Worm (Caenorhabditis elegans) whole organism, young adult: ENCODE data around the gene srm-1.

Source experiments
- C06A6.2 ChIP-seq: fragments of 200-800 bp; sonication (Bioruptor generic); conservative IDR thresholded peaks from 2 replicates; pipeline ENCODE4 v1.3.6; 2022; ENCODE audit warnings: missing genetic modification characterization, missing compliant biosample characterization
- D2030.7 ChIP-seq: fragments of 200-800 bp; sonication (Bioruptor generic); IDR thresholded peaks from 2 replicates; pipeline ENCODE4 v1.3.6; 2022; ENCODE audit warnings: missing genetic modification reagents, missing genetic modification characterization, missing compliant biosample characterization
- F23B12.7 ChIP-seq: sonication (generic microtip); optimal IDR thresholded peaks from 2 replicates; lab custom pipeline; 2017; ENCODE audit warnings: missing genetic modification characterization, mild to moderate bottlenecking, missing compliant biosample characterization, antibody characterized with exemption, moderate library complexity; ENCODE audit not compliant: insufficient read depth
- F49E8.2 ChIP-seq: sonication (generic microtip); optimal IDR thresholded peaks from 3 replicates; lab custom pipeline; 2017; ENCODE audit warnings: missing genetic modification characterization, mild to moderate bottlenecking, missing compliant biosample characterization, antibody characterized with exemption, moderate library complexity; ENCODE audit not compliant: insufficient read depth
- F55B11.4 ChIP-seq: sonication (generic microtip); optimal IDR thresholded peaks from 2 replicates; lab custom pipeline; 2016; ENCODE audit warnings: missing compliant biosample characterization, missing genetic modification characterization, borderline replicate concordance; ENCODE audit not compliant: insufficient read depth
- Y56A3A.18 ChIP-seq: fragments of 200-800 bp; sonication (Bioruptor generic); IDR thresholded peaks from 2 replicates; pipeline ENCODE4 v1.3.6; 2022; ENCODE audit warnings: missing genetic modification reagents, missing genetic modification characterization, missing compliant biosample characterization
- Y67H2A.10 ChIP-seq: fragments of 200-800 bp; sonication (Bioruptor generic); conservative IDR thresholded peaks from 2 replicates; pipeline ENCODE4 v1.3.6; 2022; ENCODE audit warnings: missing genetic modification reagents, missing genetic modification characterization, missing compliant biosample characterization
- Y95B8A.8 ChIP-seq: fragments of 200-800 bp; sonication (Bioruptor generic); IDR thresholded peaks from 2 replicates; pipeline ENCODE4 v1.3.6; 2022; ENCODE audit warnings: missing genetic modification reagents, missing genetic modification characterization, missing compliant biosample characterization
- akir-1 ChIP-seq: fragments of 200-800 bp; sonication (Bioruptor generic); optimal IDR thresholded peaks from 2 replicates; lab custom pipeline; 2018; ENCODE audit warnings: mild to moderate bottlenecking, missing genetic modification characterization, moderate library complexity, missing compliant biosample characterization
- aptf-2 ChIP-seq: fragments of 200-800 bp; sonication (Bioruptor generic); conservative IDR thresholded peaks from 2 replicates; pipeline ENCODE4 v1.3.6; 2022; ENCODE audit warnings: missing genetic modification reagents, missing genetic modification characterization, missing compliant biosample characterization
- attf-6 ChIP-seq: fragments of 200-800 bp; sonication (Bioruptor generic); IDR thresholded peaks from 2 replicates; pipeline ENCODE4 v1.3.6; 2022; ENCODE audit warnings: missing genetic modification reagents, missing genetic modification characterization, missing compliant biosample characterization
- bed-1 ChIP-seq: fragments of 200-800 bp; sonication (Bioruptor generic); IDR thresholded peaks from 2 replicates; pipeline ENCODE4 v1.3.6; 2022; ENCODE audit warnings: missing genetic modification reagents, missing genetic modification characterization, missing compliant biosample characterization
- bed-2 ChIP-seq: fragments of 200-800 bp; sonication (Bioruptor generic); IDR thresholded peaks from 2 replicates; pipeline ENCODE4 v1.3.6; 2022; ENCODE audit warnings: missing genetic modification reagents, missing genetic modification characterization, missing compliant biosample characterization
- ceh-100 ChIP-seq: fragments of 200-800 bp; sonication (Bioruptor generic); IDR thresholded peaks from 2 replicates; pipeline ENCODE4 v1.3.6; 2022; ENCODE audit warnings: missing genetic modification reagents, missing genetic modification characterization, missing compliant biosample characterization
- ceh-40 ChIP-seq: fragments of 200-800 bp; sonication (Bioruptor generic); IDR thresholded peaks from 2 replicates; pipeline ENCODE4 v1.3.6; 2022; ENCODE audit warnings: missing genetic modification characterization, missing compliant biosample characterization
- ceh-58 ChIP-seq: fragments of 200-800 bp; sonication (Bioruptor generic); IDR thresholded peaks from 2 replicates; pipeline ENCODE4 v1.3.6; 2022; ENCODE audit warnings: missing genetic modification characterization, missing compliant biosample characterization
- dpl-1 ChIP-seq: fragments of 150-350 bp; optimal IDR thresholded peaks from 2 replicates; lab custom pipeline; 2014; ENCODE audit warnings: missing biosample characterization, missing genetic modification reagents, missing genetic modification characterization
- egl-44 ChIP-seq: fragments of 200-800 bp; sonication (Bioruptor generic); IDR thresholded peaks from 2 replicates; pipeline ENCODE4 v1.3.6; 2022; ENCODE audit warnings: missing genetic modification reagents, missing genetic modification characterization, missing compliant biosample characterization
- egrh-3 ChIP-seq: fragments of 200-800 bp; sonication (Bioruptor generic); IDR thresholded peaks from 2 replicates; pipeline ENCODE4 v1.3.6; 2022; ENCODE audit warnings: missing genetic modification reagents, missing genetic modification characterization, missing compliant biosample characterization
- gei-17 ChIP-seq: fragments of 200-800 bp; sonication (Bioruptor generic); optimal IDR thresholded peaks from 2 replicates; lab custom pipeline; 2018; ENCODE audit warnings: mild to moderate bottlenecking, missing genetic modification characterization, missing compliant biosample characterization
- hlh-26 ChIP-seq: fragments of 200-800 bp; sonication (Bioruptor generic); conservative IDR thresholded peaks from 2 replicates; pipeline ENCODE4 v1.3.6; 2022; ENCODE audit warnings: missing genetic modification reagents, missing genetic modification characterization, missing compliant biosample characterization
- hmg-20 ChIP-seq: fragments of 200-800 bp; sonication (Bioruptor generic); IDR thresholded peaks from 2 replicates; pipeline ENCODE4 v1.3.6; 2022; ENCODE audit warnings: missing genetic modification reagents, missing genetic modification characterization, missing compliant biosample characterization
- hrde-1 ChIP-seq: sonication (generic microtip); optimal IDR thresholded peaks from 2 replicates; lab custom pipeline; 2016; ENCODE audit warnings: missing genetic modification characterization, mild to moderate bottlenecking, missing compliant biosample characterization, moderate library complexity, missing genotype, missing genetic modification reagents, borderline replicate concordance
- lag-1 ChIP-seq: fragments of 200-800 bp; sonication (Bioruptor generic); IDR thresholded peaks from 2 replicates; pipeline ENCODE4 v1.3.6; 2022; ENCODE audit warnings: missing genetic modification reagents, missing genetic modification characterization, missing compliant biosample characterization
- let-526 ChIP-seq: fragments of 200-800 bp; sonication (Bioruptor generic); IDR thresholded peaks from 2 replicates; pipeline ENCODE4 v1.3.6; 2022; ENCODE audit warnings: missing genetic modification reagents, missing genetic modification characterization, missing compliant biosample characterization
- let-607 ChIP-seq, 2 experiments: fragments of 200-800 bp in 1 of 2; sonication (Bioruptor generic) in 1 of 2; sonication (generic microtip) in 1 of 2; optimal IDR thresholded peaks; 2 replicates each; lab custom pipeline; 2016 to 2018; ENCODE audit warnings: mild to moderate bottlenecking in 2 of 2, missing compliant biosample characterization in 2 of 2, missing genetic modification characterization in 2 of 2, moderate library complexity in 2 of 2, missing genotype in 1 of 2
- madf-10 ChIP-seq: sonication (generic microtip); optimal IDR thresholded peaks from 2 replicates; lab custom pipeline; 2016; ENCODE audit warnings: mild to moderate bottlenecking, missing genetic modification characterization, missing compliant biosample characterization
- madf-6 ChIP-seq: fragments of 200-800 bp; sonication (Bioruptor generic); IDR thresholded peaks from 2 replicates; pipeline ENCODE4 v1.3.6; 2022; ENCODE audit warnings: missing genetic modification reagents, missing genetic modification characterization, missing compliant biosample characterization
- mel-28 ChIP-seq: sonication (generic microtip); optimal IDR thresholded peaks from 2 replicates; lab custom pipeline; 2016; ENCODE audit warnings: borderline replicate concordance, mild to moderate bottlenecking, missing genetic modification characterization, missing compliant biosample characterization
- nfya-1 ChIP-seq: sonication (generic microtip); optimal IDR thresholded peaks from 2 replicates; lab custom pipeline; 2017; ENCODE audit warnings: antibody characterized with exemption, missing compliant biosample characterization, missing genetic modification characterization, borderline replicate concordance; ENCODE audit not compliant: insufficient read depth
- nfya-2 ChIP-seq: fragments of 200-800 bp; sonication (Bioruptor generic); IDR thresholded peaks from 2 replicates; pipeline ENCODE4 v1.3.6; 2022; ENCODE audit warnings: missing genetic modification reagents, missing genetic modification characterization, missing compliant biosample characterization
- nhr-27 ChIP-seq: fragments of 200-800 bp; sonication (Bioruptor generic); optimal IDR thresholded peaks from 2 replicates; lab custom pipeline; 2018; ENCODE audit warnings: mild to moderate bottlenecking, missing genetic modification characterization, moderate library complexity, missing compliant biosample characterization
- rcor-1 ChIP-seq: fragments of 200-800 bp; sonication (Bioruptor generic); IDR thresholded peaks from 2 replicates; pipeline ENCODE4 v1.3.6; 2022; ENCODE audit warnings: missing genetic modification reagents, missing genetic modification characterization, missing compliant biosample characterization
- rec-8 ChIP-seq, 2 experiments: sonication (generic microtip); optimal IDR thresholded peaks; 2 replicates each; lab custom pipeline; 2016; ENCODE audit warnings: mild to moderate bottlenecking in 2 of 2, missing genetic modification characterization in 2 of 2, missing genetic modification reagents in 2 of 2, missing genotype in 2 of 2, missing biosample characterization in 1 of 2, missing compliant biosample characterization in 1 of 2, moderate library complexity in 1 of 2
- rpc-1 ChIP-seq, 2 experiments: fragments of 150-350 bp in 1 of 2; sonication (generic microtip) in 1 of 2; optimal IDR thresholded peaks; 2 replicates each; lab custom pipeline; 2014 to 2018; ENCODE audit warnings: missing biosample characterization in 1 of 2, missing genetic modification characterization in 1 of 2, missing genetic modification reagents in 1 of 2, missing genotype in 1 of 2
- sea-2 ChIP-seq: fragments of 200-800 bp; sonication (Bioruptor generic); IDR thresholded peaks from 2 replicates; pipeline ENCODE4 v1.3.6; 2022; ENCODE audit warnings: missing genetic modification characterization, missing compliant biosample characterization
- snpc-1.3 ChIP-seq: sonication (generic microtip); optimal IDR thresholded peaks from 2 replicates; lab custom pipeline; 2017; ENCODE audit warnings: missing genetic modification characterization, mild to moderate bottlenecking, missing compliant biosample characterization, antibody characterized with exemption, moderate library complexity, missing genotype, missing genetic modification reagents; ENCODE audit not compliant: insufficient read depth
- snpc-4 ChIP-seq, 5 experiments: fragments of 150-350 bp in 1 of 5; sonication (generic microtip) in 4 of 5; optimal IDR thresholded peaks; 2 replicates each; lab custom pipeline; 2014 to 2018; ENCODE audit warnings: missing genetic modification characterization in 5 of 5, missing biosample characterization in 3 of 5, antibody characterized with exemption in 2 of 5, mild to moderate bottlenecking in 2 of 5, missing compliant biosample characterization in 2 of 5, missing genotype in 2 of 5, moderate library complexity in 2 of 5, missing genetic modification reagents in 1 of 5
- sptf-2 ChIP-seq: fragments of 200-800 bp; sonication (Bioruptor generic); optimal IDR thresholded peaks from 2 replicates; lab custom pipeline; 2018; ENCODE audit warnings: mild to moderate bottlenecking, missing genetic modification characterization, missing compliant biosample characterization
- tbx-9 ChIP-seq: sonication (generic microtip); optimal IDR thresholded peaks from 2 replicates; lab custom pipeline; 2016; ENCODE audit warnings: borderline replicate concordance, missing genetic modification characterization, inconsistent platforms, missing compliant biosample characterization
- unc-130 ChIP-seq: sonication (generic microtip); optimal IDR thresholded peaks from 2 replicates; lab custom pipeline; 2016; ENCODE audit warnings: missing genetic modification reagents, missing genetic modification characterization, missing compliant biosample characterization
- ztf-25 ChIP-seq: fragments of 200-800 bp; sonication (Bioruptor generic); IDR thresholded peaks from 2 replicates; pipeline ENCODE4 v1.3.6; 2022; ENCODE audit warnings: missing genetic modification reagents, missing genetic modification characterization, missing compliant biosample characterization
- ztf-28 ChIP-seq: fragments of 200-800 bp; sonication (Bioruptor generic); IDR thresholded peaks from 2 replicates; pipeline ENCODE4 v1.3.6; 2022; ENCODE audit warnings: missing genetic modification reagents, missing genetic modification characterization, missing compliant biosample characterization
- ztf-6 ChIP-seq: fragments of 200-800 bp; sonication (Bioruptor generic); IDR thresholded peaks from 2 replicates; pipeline ENCODE4 v1.3.6; 2022; ENCODE audit warnings: missing genetic modification reagents, missing genetic modification characterization, missing compliant biosample characterization

The srm-1 gene

DNA sequence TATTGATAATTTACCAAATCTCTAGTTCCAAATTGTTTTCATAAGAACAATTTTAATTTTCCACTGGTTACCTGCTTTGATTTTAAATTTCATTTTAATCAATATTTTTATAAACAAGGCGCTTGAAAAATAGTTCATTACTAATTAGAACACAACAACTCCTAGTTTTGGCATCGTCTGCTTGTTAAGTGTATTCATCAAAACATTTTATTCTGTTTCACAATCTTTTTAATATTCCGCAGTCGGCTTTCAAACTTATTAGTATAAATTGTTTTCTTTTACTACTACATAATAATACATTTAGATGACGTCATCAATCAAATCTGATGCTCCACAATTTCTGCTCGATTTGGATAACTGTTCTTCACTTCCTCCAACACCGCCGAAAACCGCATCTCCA, 9.9 kb upstream of the srm-1 start, which contains the start of gene pes-1:
pes-1 (plus strand) TSS at position 301 of the 400 bp plus-strand sequence.
- TF ChIP-seq ceh-100 (GFP tag; lab: Robert Waterston, UW) (no peak), tbx-9 (tag; lab: Kevin White, UChicago) (no peak), egl-44 (no peak), gei-17 (GFP tag; lab: Kevin White, UChicago) (no peak), rec-8 (tag; optimal IDR thresholded peaks at IDR 0.05; lab: Kevin White, UChicago) (no peak), dpl-1 (no peak), hmg-20 (no peak), bed-1 (GFP tag; lab: Robert Waterston, UW) (no peak), bed-2 (GFP tag; lab: Robert Waterston, UW) (no peak), ceh-40 (GFP tag; lab: Robert Waterston, UW) (no peak), hlh-26 (no peak), F55B11.4 (tag; lab: Kevin White, UChicago) (no peak), F49E8.2 (tag; lab: Kevin White, UChicago) (no peak), nhr-27 (no peak), Y67H2A.10 (GFP tag; lab: Robert Waterston, UW) (no peak), madf-6 (GFP tag; lab: Robert Waterston, UW) (no peak), unc-130 (GFP tag; lab: Kevin White, UChicago) (no peak)
- TF ChIP-seq, all 124 proteins: peak for 0

DNA sequence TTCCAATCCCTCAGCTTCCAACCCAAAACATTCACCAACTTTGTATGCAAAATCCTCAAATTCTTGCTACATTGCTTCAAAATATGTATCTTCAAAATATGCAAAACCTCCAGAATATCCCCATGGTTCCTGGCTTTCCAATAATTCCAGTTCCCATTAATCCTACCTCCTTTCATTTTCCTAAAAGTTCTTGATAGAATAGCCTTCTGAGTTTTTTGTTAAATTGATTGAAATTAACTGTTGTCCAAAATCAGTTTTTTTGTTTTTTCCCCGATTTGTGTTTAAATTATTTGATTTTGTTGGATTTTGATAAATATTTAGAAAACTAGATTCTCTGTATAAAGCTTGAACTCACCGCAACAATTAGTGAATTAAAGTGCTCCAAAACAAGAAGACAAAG, 7.2 kb upstream of the srm-1 start:
- TF ChIP-seq rcor-1 (GFP tag; lab: Robert Waterston, UW) (no peak), Y56A3A.18 (GFP tag; lab: Robert Waterston, UW) (no peak), ztf-25 (GFP tag; lab: Robert Waterston, UW) (no peak), D2030.7 (no peak), ztf-6 (GFP tag; lab: Robert Waterston, UW) (no peak), akir-1 (GFP tag; lab: Kevin White, UChicago) (no peak), snpc-4 (GFP tag; optimal IDR thresholded peaks at IDR 0.05; lab: Kevin White, UChicago) (no peak), snpc-4 (tag; optimal IDR thresholded peaks at IDR 0.05; lab: Kevin White, UChicago) (no peak), lag-1 (no peak), sptf-2 (GFP tag; lab: Kevin White, UChicago) (no peak), ztf-28 (GFP tag; lab: Robert Waterston, UW) (no peak), sea-2 (GFP tag; lab: Robert Waterston, UW) (no peak), nfya-2 (no peak), C06A6.2 (GFP tag; lab: Robert Waterston, UW) (no peak)

DNA sequence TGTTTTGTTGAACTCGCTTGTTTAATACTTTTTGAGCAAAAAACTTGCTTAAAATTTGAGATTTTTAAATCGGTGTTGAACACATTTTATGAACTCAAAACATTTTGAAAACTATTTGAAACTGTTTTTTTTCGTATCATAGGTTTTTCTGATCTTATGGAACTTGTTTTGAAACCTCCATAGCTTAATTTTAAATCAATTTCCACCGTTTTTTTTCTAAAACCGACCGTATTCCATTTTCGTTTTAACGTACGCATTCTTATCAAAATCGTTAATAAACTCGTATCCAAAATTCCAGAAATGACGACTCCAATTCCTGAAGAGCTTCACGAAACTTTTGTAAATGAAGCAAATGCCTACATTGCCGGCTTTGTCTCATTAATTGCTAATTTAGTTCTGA, 4.0 kb upstream of the srm-1 start, which contains the start of gene srm-2:
srm-2 (plus strand) TSS at position 301 of the 400 bp plus-strand sequence.
- no peak for TF ChIP-seq rpc-1 (optimal IDR thresholded peaks at IDR 0.05; lab: Kevin White, UChicago)
- TF ChIP-seq rpc-1 (tag; optimal IDR thresholded peaks at IDR 0.05; lab: Kevin White, UChicago) = no peak
- no peak for TF ChIP-seq snpc-1.3 (tag; lab: Kevin White, UChicago)
- TF ChIP-seq nfya-1 = no peak
- no peak for TF ChIP-seq let-526 (GFP tag; lab: Robert Waterston, UW)
- TF ChIP-seq aptf-2 (GFP tag; lab: Robert Waterston, UW) = no peak
- no peak for TF ChIP-seq ceh-58 (GFP tag; lab: Robert Waterston, UW)
- no peak for TF ChIP-seq mel-28 (tag; lab: Kevin White, UChicago)
- no peak for TF ChIP-seq attf-6 (GFP tag; lab: Robert Waterston, UW)
- no peak for TF ChIP-seq egrh-3 (GFP tag; lab: Robert Waterston, UW)
- no peak for TF ChIP-seq hrde-1
- TF ChIP-seq F23B12.7 (tag; lab: Kevin White, UChicago) = no peak
- TF ChIP-seq Y95B8A.8 = no peak
- no peak for TF ChIP-seq let-607 (tag; optimal IDR thresholded peaks at IDR 0.05; lab: Kevin White, UChicago)
- no peak for TF ChIP-seq sea-2 (GFP tag; lab: Robert Waterston, UW)
- TF ChIP-seq dpl-1 = no peak
- TF ChIP-seq madf-10 = no peak
- TF ChIP-seq, all 124 proteins: peak for 0
